Fruit fly (Drosophila melanogaster): ENCODE measurements around the gene Trf2.

The Trf2 gene

dm6 chrX:8416956-8417355 lies 7.9 kb downstream of the Trf2 start (continued):
- no peak for TF ChIP-seq stwl (tag; optimal IDR thresholded peaks at IDR 0.05)
- no peak for TF ChIP-seq lab (GFP tag; optimal IDR thresholded peaks at IDR 0.05)
- TF ChIP-seq maf-S (GFP tag; optimal IDR thresholded peaks at IDR 0.05) = no peak
- TF ChIP-seq Nf-YA (GFP tag; IDR thresholded peaks at IDR 0.05) = no peak
- TF ChIP-seq CG9932 (GFP tag; IDR thresholded peaks at IDR 0.05) = no peak
- TF ChIP-seq phol (tag; optimal IDR thresholded peaks at IDR 0.05) = peak; percentile 23
- TF ChIP-seq CG17361 (GFP tag; IDR thresholded peaks at IDR 0.05) = peak; percentile 22; the same call in 1 of the 3 replicates
- no peak for TF ChIP-seq CG6683 (GFP tag; optimal IDR thresholded peaks at IDR 0.05)
- no peak for TF ChIP-seq HLH3B (GFP tag; IDR thresholded peaks at IDR 0.05)
- no peak for TF ChIP-seq HLHmδ (GFP tag; optimal IDR thresholded peaks at IDR 0.05)
- no peak for TF ChIP-seq Dip2 (GFP tag; IDR thresholded peaks at IDR 0.05)
- no peak for TF ChIP-seq Rx (GFP tag; IDR thresholded peaks at IDR 0.05)
- TF ChIP-seq CG9817 (tag; optimal IDR thresholded peaks at IDR 0.05) = no peak
- TF ChIP-seq CG6689 (GFP tag; IDR thresholded peaks at IDR 0.05) = no peak
- TF ChIP-seq Sry-δ (GFP tag; optimal IDR thresholded peaks at IDR 0.05) = no peak
- TF ChIP-seq Atf-2 (GFP tag; optimal IDR thresholded peaks at IDR 0.05) = no peak
- peak; percentile 7 for TF ChIP-seq CG30403 (GFP tag; optimal IDR thresholded peaks at IDR 0.05)
- no peak for TF ChIP-seq CG8924 (tag; optimal IDR thresholded peaks at IDR 0.05)
- no peak for TF ChIP-seq H2.0 (GFP tag; IDR thresholded peaks at IDR 0.05)
- TF ChIP-seq CG14667 (GFP tag; IDR thresholded peaks at IDR 0.05) = no peak
- TF ChIP-seq CG1647 (GFP tag; optimal IDR thresholded peaks at IDR 0.05) = no peak
- no peak for TF ChIP-seq ac (GFP tag; optimal IDR thresholded peaks at IDR 0.05)
- no peak for TF ChIP-seq Ada2b (GFP tag; IDR thresholded peaks at IDR 0.05)
- no peak for TF ChIP-seq sisA (GFP tag; IDR thresholded peaks at IDR 0.05)
- TF ChIP-seq Oli (tag; optimal IDR thresholded peaks at IDR 0.05) = peak; percentile 16
- TF ChIP-seq Stat92E (GFP tag; optimal IDR thresholded peaks at IDR 0.05) = no peak
- no peak for TF ChIP-seq CG13894 (tag; optimal IDR thresholded peaks at IDR 0.05)
- peak; percentile 8 for TF ChIP-seq CG3281 (GFP tag; optimal IDR thresholded peaks at IDR 0.05)
- no peak for TF ChIP-seq Mes4 (GFP tag; optimal IDR thresholded peaks at IDR 0.05)
- peak; percentile 6 for TF ChIP-seq CG18262 (tag; optimal IDR thresholded peaks at IDR 0.05)
- TF ChIP-seq dmrt99B (tag; optimal IDR thresholded peaks at IDR 0.05) = peak; percentile 54
- TF ChIP-seq Eip74EF (GFP tag; optimal IDR thresholded peaks at IDR 0.05) = no peak
- no peak for TF ChIP-seq lola (GFP tag; optimal IDR thresholded peaks at IDR 0.05)
- TF ChIP-seq Ssrp (tag; optimal IDR thresholded peaks at IDR 0.05) = no peak
- no peak for TF ChIP-seq Max (GFP tag; optimal IDR thresholded peaks at IDR 0.05)
- TF ChIP-seq CG2199 (GFP tag; IDR thresholded peaks at IDR 0.05) = 0 out of 3 replicates have a peak, but pooled peaks have one; percentile 13
- TF ChIP-seq CG12391 (tag; optimal IDR thresholded peaks at IDR 0.05) = no peak
- no peak for TF ChIP-seq Optix (GFP tag; IDR thresholded peaks at IDR 0.05)
- TF ChIP-seq psq (GFP tag; optimal IDR thresholded peaks at IDR 0.05) = no peak
- TF ChIP-seq toy (GFP tag; IDR thresholded peaks at IDR 0.05) = no peak
- TF ChIP-seq TFAM (GFP tag; optimal IDR thresholded peaks at IDR 0.05) = no peak
- no peak for TF ChIP-seq B-H2 (GFP tag; optimal IDR thresholded peaks at IDR 0.05)
- TF ChIP-seq Six4 (GFP tag; optimal IDR thresholded peaks at IDR 0.05) = no peak
- TF ChIP-seq CG17186 (GFP tag; optimal IDR thresholded peaks at IDR 0.05) = no peak
- TF ChIP-seq trh (GFP tag; optimal IDR thresholded peaks at IDR 0.05) = no peak
- TF ChIP-seq CkIIα-i1 (GFP tag; IDR thresholded peaks at IDR 0.05) = no peak
- TF ChIP-seq CG4617 (GFP tag; optimal IDR thresholded peaks at IDR 0.05; ENCODE audit: borderline replicate concordance) = no peak
- TF ChIP-seq sens-2 (GFP tag; IDR thresholded peaks at IDR 0.05) = no peak
- TF ChIP-seq Sox102F (GFP tag; optimal IDR thresholded peaks at IDR 0.05) = no peak
- no peak for TF ChIP-seq wek (GFP tag; optimal IDR thresholded peaks at IDR 0.05)
- no peak for TF ChIP-seq dan (GFP tag; IDR thresholded peaks at IDR 0.05)

Measured in whole organism, embryonic.